Worm (Caenorhabditis elegans): ENCODE results near the gene fbxl-1.

- TF ChIP-seq nhr-237 (tag; optimal IDR thresholded peaks at IDR 0.05) (no peak), mab-5 (tag; optimal IDR thresholded peaks at IDR 0.05) (no peak), lsy-2 (tag; optimal IDR thresholded peaks at IDR 0.05) (no peak), snpc-4 (tag; optimal IDR thresholded peaks at IDR 0.05) (no peak), unc-62 (GFP tag; optimal IDR thresholded peaks at IDR 0.05) (no peak), ham-2 (GFP tag; optimal IDR thresholded peaks at IDR 0.05) (no peak), hlh-1 (tag; optimal IDR thresholded peaks at IDR 0.05) (no peak)
Measured at ce11 chrIII:8249381-8249780, 21.8 kb downstream of the fbxl-1 start, which contains the start of the genes C02F5.10 and C02F5.2.
